Fruit fly (Drosophila melanogaster): ENCODE results near the gene bbg.

DNA sequence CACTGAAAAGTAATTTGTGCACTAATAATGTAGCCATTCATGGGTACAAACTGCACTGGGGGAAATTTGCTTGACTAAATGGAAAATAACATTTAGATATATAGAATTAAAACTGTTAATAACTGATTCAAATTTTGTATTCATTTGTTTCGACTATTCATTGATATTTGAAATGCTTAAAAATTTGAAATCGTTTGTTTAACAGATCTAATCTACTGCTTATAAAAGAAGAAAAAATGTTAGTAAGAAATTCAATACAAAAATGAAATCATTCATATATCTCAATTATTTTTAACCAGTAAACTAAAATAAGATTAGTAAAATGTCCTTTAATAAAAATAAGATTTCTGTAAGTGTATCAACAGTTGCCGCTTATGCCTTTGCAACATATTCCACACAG is 39.9 kb upstream of the bbg start:
- TF ChIP-seq Ets98B (GFP tag; IDR thresholded peaks at IDR 0.05) = no peak
- TF ChIP-seq EcR (GFP tag; optimal IDR thresholded peaks at IDR 0.05) = no peak
- TF ChIP-seq CG8301 (tag; optimal IDR thresholded peaks at IDR 0.05) = no peak
- TF ChIP-seq CG13204 (GFP tag; optimal IDR thresholded peaks at IDR 0.05) = no peak
- TF ChIP-seq CG14655 (GFP tag; optimal IDR thresholded peaks at IDR 0.05) = no peak
- TF ChIP-seq CG34367 (tag; optimal IDR thresholded peaks at IDR 0.05) = no peak
- no peak for TF ChIP-seq rn (GFP tag; IDR thresholded peaks at IDR 0.05)
- no peak for TF ChIP-seq fd96Ca (GFP tag; IDR thresholded peaks at IDR 0.05)
- TF ChIP-seq Pif1A (GFP tag; optimal IDR thresholded peaks at IDR 0.05) = no peak
